Fruit fly (Drosophila melanogaster): Measurements from ENCODE around the gene CG4935.

- no peak for TF ChIP-seq lbe (GFP tag; optimal IDR thresholded peaks at IDR 0.05)
- TF ChIP-seq Hey (tag; optimal IDR thresholded peaks at IDR 0.05): no peak
- no peak for TF ChIP-seq Adf1 (GFP tag; IDR thresholded peaks at IDR 0.05)
- TF ChIP-seq HLH54F (GFP tag; optimal IDR thresholded peaks at IDR 0.05): no peak
- no peak for TF ChIP-seq NC2α (GFP tag; optimal IDR thresholded peaks at IDR 0.05)
- TF ChIP-seq Spps (tag; optimal IDR thresholded peaks at IDR 0.05): no peak
- no peak for TF ChIP-seq org-1 (GFP tag; optimal IDR thresholded peaks at IDR 0.05)
- no peak for TF ChIP-seq Fer1 (GFP tag; optimal IDR thresholded peaks at IDR 0.05)
- TF ChIP-seq pb (GFP tag; optimal IDR thresholded peaks at IDR 0.05): no peak
- no peak for TF ChIP-seq chm (GFP tag; IDR thresholded peaks at IDR 0.05)
Observed at dm6 chr2L:16276820-16277219, 14.9 kb downstream of the CG4935 start.
